Worm (Caenorhabditis elegans) whole organism, L4 larva: ENCODE results near the gene dnj-20.

Experiments used
- F10B5.3 ChIP-seq: sonication (generic microtip); optimal IDR thresholded peaks from 2 replicates; lab custom pipeline; 2016; ENCODE audit warnings: mild to moderate bottlenecking, missing genetic modification characterization, missing compliant biosample characterization
- R02D3.7 ChIP-seq: fragments of 150-350 bp; sonication (generic microtip); optimal IDR thresholded peaks from 3 replicates; lab custom pipeline; 2014; ENCODE audit warnings: missing biosample characterization, missing genetic modification characterization
- T26A8.4 ChIP-seq: fragments of 200-800 bp; sonication (Bioruptor generic); IDR thresholded peaks from 2 replicates; pipeline ENCODE4 v1.3.6; 2022; ENCODE audit warnings: missing genetic modification characterization, missing compliant biosample characterization
- Y75B8A.6 ChIP-seq: fragments of 200-800 bp; sonication (Bioruptor generic); IDR thresholded peaks from 2 replicates; pipeline ENCODE4 v1.3.6; 2022; ENCODE audit warnings: missing genetic modification reagents, missing genetic modification characterization, missing compliant biosample characterization
- ZK337.2 ChIP-seq: fragments of 200-800 bp; sonication (Bioruptor generic); IDR thresholded peaks from 2 replicates; pipeline ENCODE4 v1.3.6; 2022; ENCODE audit warnings: missing genetic modification reagents, missing genetic modification characterization, missing compliant biosample characterization
- aly-2 ChIP-seq: sonication (generic microtip); optimal IDR thresholded peaks from 2 replicates; lab custom pipeline; 2018; ENCODE audit warnings: missing biosample characterization, missing genetic modification characterization
- attf-4 ChIP-seq: sonication (generic microtip); optimal IDR thresholded peaks from 3 replicates; lab custom pipeline; 2017; ENCODE audit warnings: missing biosample characterization, missing genetic modification characterization
- ceh-28 ChIP-seq: fragments of 150-350 bp; optimal IDR thresholded peaks from 2 replicates; lab custom pipeline; 2014; ENCODE audit warnings: missing biosample characterization, missing genetic modification reagents, missing genetic modification characterization
- ceh-32 ChIP-seq: sonication (generic microtip); optimal IDR thresholded peaks from 2 replicates; lab custom pipeline; 2016; ENCODE audit warnings: mild to moderate bottlenecking, missing genetic modification characterization, missing compliant biosample characterization; ENCODE audit not compliant: poor library complexity
- ceh-44 ChIP-seq: fragments of 200-800 bp; sonication (Bioruptor generic); IDR thresholded peaks from 2 replicates; pipeline ENCODE4 v1.3.6; 2022; ENCODE audit warnings: missing genetic modification reagents, missing genetic modification characterization, missing compliant biosample characterization
- cey-2 ChIP-seq: sonication (generic microtip); optimal IDR thresholded peaks from 3 replicates; lab custom pipeline; 2017; ENCODE audit warnings: missing genetic modification characterization, mild to moderate bottlenecking, missing compliant biosample characterization, antibody characterized with exemption, borderline replicate concordance; ENCODE audit not compliant: insufficient read depth
- daf-12 ChIP-seq: fragments of 150-350 bp; optimal IDR thresholded peaks from 2 replicates; lab custom pipeline; 2014; ENCODE audit warnings: missing biosample characterization, missing genetic modification reagents, missing genetic modification characterization
- daf-16 ChIP-seq, 3 experiments: sonication (generic microtip); optimal IDR thresholded peaks; 2 replicates each; lab custom pipeline; 2016 to 2017; ENCODE audit warnings: missing genetic modification characterization in 3 of 3, missing genetic modification reagents in 3 of 3, mild to moderate bottlenecking in 2 of 3, missing compliant biosample characterization in 2 of 3, missing biosample characterization in 1 of 3, moderate library complexity in 1 of 3
- dmd-6 ChIP-seq: fragments of 200-800 bp; sonication (Bioruptor generic); IDR thresholded peaks from 2 replicates; pipeline ENCODE4 v1.3.6; 2022; ENCODE audit warnings: missing genetic modification reagents, missing genetic modification characterization, missing compliant biosample characterization
- dmd-8 ChIP-seq: fragments of 200-800 bp; sonication (Bioruptor generic); IDR thresholded peaks from 2 replicates; pipeline ENCODE4 v1.3.6; 2022; ENCODE audit warnings: missing genetic modification characterization, missing compliant biosample characterization
- dve-1 ChIP-seq: sonication (generic microtip); optimal IDR thresholded peaks from 2 replicates; lab custom pipeline; 2017; ENCODE audit warnings: antibody characterized with exemption, mild to moderate bottlenecking, missing genetic modification characterization, missing compliant biosample characterization; ENCODE audit not compliant: insufficient read depth
- egl-27 ChIP-seq: sonication (generic microtip); optimal IDR thresholded peaks from 3 replicates; lab custom pipeline; 2017; ENCODE audit warnings: missing biosample characterization, missing genetic modification reagents, missing genetic modification characterization
- egl-43 ChIP-seq: fragments of 200-800 bp; sonication (Bioruptor generic); IDR thresholded peaks from 2 replicates; pipeline ENCODE4 v1.3.6; 2022; ENCODE audit warnings: missing genetic modification reagents, missing genetic modification characterization, missing compliant biosample characterization
- fos-1 ChIP-seq: fragments of 150-350 bp; optimal IDR thresholded peaks from 2 replicates; lab custom pipeline; 2014; ENCODE audit warnings: missing biosample characterization, missing genetic modification characterization
- hlh-11 ChIP-seq: fragments of 200-800 bp; sonication (Bioruptor generic); optimal IDR thresholded peaks from 2 replicates; lab custom pipeline; 2018; ENCODE audit warnings: mild to moderate bottlenecking, missing genetic modification characterization, missing compliant biosample characterization
- hmg-1.1 ChIP-seq: fragments of 200-800 bp; sonication (Bioruptor generic); IDR thresholded peaks from 2 replicates; pipeline ENCODE4 v1.3.6; 2022; ENCODE audit warnings: missing genetic modification reagents, missing genetic modification characterization, missing compliant biosample characterization
- jun-1 ChIP-seq: fragments of 150-350 bp; optimal IDR thresholded peaks from 2 replicates; lab custom pipeline; 2014; ENCODE audit warnings: missing biosample characterization, missing genetic modification reagents, missing genetic modification characterization
- lim-7 ChIP-seq: fragments of 200-800 bp; sonication (Bioruptor generic); IDR thresholded peaks from 2 replicates; pipeline ENCODE4 v1.3.6; 2022; ENCODE audit warnings: missing genetic modification characterization, missing compliant biosample characterization
- lin-1 ChIP-seq: fragments of 200-800 bp; sonication (Bioruptor generic); IDR thresholded peaks from 2 replicates; pipeline ENCODE4 v1.3.6; 2022; ENCODE audit warnings: missing genetic modification reagents, missing genetic modification characterization, missing compliant biosample characterization
- lin-38 ChIP-seq: fragments of 200-800 bp; sonication (Bioruptor generic); IDR thresholded peaks from 2 replicates; pipeline ENCODE4 v1.3.6; 2022; ENCODE audit warnings: missing genetic modification reagents, missing genetic modification characterization, missing compliant biosample characterization
- mep-1 ChIP-seq: fragments of 150-350 bp; sonication (generic microtip); optimal IDR thresholded peaks from 3 replicates; lab custom pipeline; 2014; ENCODE audit warnings: missing biosample characterization, missing genetic modification characterization
- mxl-3 ChIP-seq: fragments of 200-800 bp; sonication (Bioruptor generic); optimal IDR thresholded peaks from 2 replicates; lab custom pipeline; 2018; ENCODE audit warnings: mild to moderate bottlenecking, missing genetic modification characterization, missing compliant biosample characterization
- nhr-10 ChIP-seq: fragments of 150-350 bp; optimal IDR thresholded peaks from 2 replicates; lab custom pipeline; 2014; ENCODE audit warnings: missing biosample characterization, missing genetic modification characterization
- nhr-25 ChIP-seq: sonication (generic microtip); optimal IDR thresholded peaks from 2 replicates; lab custom pipeline; 2017; ENCODE audit warnings: missing genetic modification characterization, mild to moderate bottlenecking, missing compliant biosample characterization, antibody characterized with exemption, moderate library complexity, borderline replicate concordance; ENCODE audit not compliant: insufficient read depth
- nhr-28 ChIP-seq: fragments of 150-350 bp; optimal IDR thresholded peaks from 2 replicates; lab custom pipeline; 2014; ENCODE audit warnings: missing biosample characterization, missing genetic modification characterization
- nhr-77 ChIP-seq: fragments of 150-350 bp; optimal IDR thresholded peaks from 2 replicates; lab custom pipeline; 2014; ENCODE audit warnings: missing biosample characterization, missing genetic modification characterization
- php-3 ChIP-seq: fragments of 200-800 bp; sonication (Bioruptor generic); IDR thresholded peaks from 2 replicates; pipeline ENCODE4 v1.3.6; 2022; ENCODE audit warnings: missing genetic modification reagents, missing genetic modification characterization, missing compliant biosample characterization
- pqm-1 ChIP-seq: sonication (generic microtip); optimal IDR thresholded peaks from 2 replicates; lab custom pipeline; 2017; ENCODE audit warnings: missing biosample characterization, missing genetic modification characterization
- set-16 ChIP-seq: fragments of 200-800 bp; sonication (Bioruptor generic); IDR thresholded peaks from 2 replicates; pipeline ENCODE4 v1.3.6; 2022; ENCODE audit warnings: missing genetic modification reagents, missing genetic modification characterization, missing compliant biosample characterization
- snpc-1.2 ChIP-seq: fragments of 200-800 bp; sonication (Bioruptor generic); IDR thresholded peaks from 2 replicates; pipeline ENCODE4 v1.3.6; 2022; ENCODE audit warnings: missing genetic modification reagents, missing genetic modification characterization, missing compliant biosample characterization
- spr-1 ChIP-seq: sonication (generic microtip); optimal IDR thresholded peaks from 2 replicates; lab custom pipeline; 2016; ENCODE audit warnings: mild to moderate bottlenecking, missing genetic modification characterization, missing compliant biosample characterization
- tra-1 ChIP-seq: fragments of 200-800 bp; sonication (Bioruptor generic); IDR thresholded peaks from 2 replicates; pipeline ENCODE4 v1.3.6; 2022; ENCODE audit warnings: missing genetic modification reagents, missing genetic modification characterization, missing compliant biosample characterization
- unc-130 ChIP-seq: sonication (generic microtip); optimal IDR thresholded peaks from 2 replicates; lab custom pipeline; 2016; ENCODE audit warnings: missing genetic modification reagents, missing genetic modification characterization, missing compliant biosample characterization
- unc-39 ChIP-seq: sonication (generic microtip); optimal IDR thresholded peaks from 2 replicates; lab custom pipeline; 2017; ENCODE audit warnings: missing biosample characterization, missing genetic modification characterization
- unc-62 ChIP-seq, 3 experiments: fragments of 150-350 bp in 1 of 3; sonication (generic microtip); optimal IDR thresholded peaks in 2 of 3; peaks in 1 of 3; 1 replicate in 1 of 3; 2 replicates in 2 of 3; lab custom pipeline; 2014 to 2017; ENCODE audit warnings: missing biosample characterization in 3 of 3, missing genetic modification characterization in 3 of 3, missing genetic modification reagents in 3 of 3, missing genotype in 1 of 3
- vab-7 ChIP-seq: fragments of 200-800 bp; sonication (Bioruptor generic); IDR thresholded peaks from 2 replicates; pipeline ENCODE4 v1.3.6; 2022; ENCODE audit warnings: missing genetic modification reagents, missing genetic modification characterization, missing compliant biosample characterization
- zip-11 ChIP-seq: fragments of 200-800 bp; sonication (Bioruptor generic); IDR thresholded peaks from 2 replicates; pipeline ENCODE4 v1.3.6; 2022; ENCODE audit warnings: missing genetic modification characterization, missing compliant biosample characterization
- ztf-11 ChIP-seq: fragments of 150-350 bp; optimal IDR thresholded peaks from 2 replicates; lab custom pipeline; 2014; ENCODE audit warnings: missing biosample characterization, missing genetic modification characterization

The dnj-20 gene

DNA sequence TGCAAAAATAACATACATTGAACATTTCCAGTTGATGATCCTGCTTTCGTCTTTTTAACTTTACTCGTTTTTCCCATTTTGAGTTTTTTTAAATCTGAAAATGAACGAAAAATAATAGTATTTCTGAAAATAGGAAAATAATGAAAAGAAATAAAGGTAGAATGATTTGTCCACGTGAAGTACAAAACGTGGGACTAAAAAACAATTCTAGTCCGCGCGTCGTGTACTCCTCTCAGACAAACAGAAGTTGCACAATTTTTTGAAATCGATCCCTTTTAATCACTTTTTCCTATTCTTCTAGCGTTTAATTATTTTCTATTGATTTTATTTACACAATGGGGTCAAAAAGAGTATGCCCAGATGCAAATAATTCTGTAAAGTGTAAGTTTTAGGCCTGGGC, 32.9 kb downstream of the dnj-20 start, which contains the start of the genes E02H1.1 and tag-124 (continued):
- TF ChIP-seq daf-12 (no peak), mxl-3 (GFP tag; lab: Kevin White, UChicago) (peak; percentile 32), dmd-8 (no peak), jun-1 (tag; lab: Kevin White, UChicago) (no peak), Y75B8A.6 (GFP tag; lab: Robert Waterston, UW) (no peak), hmg-1.1 (GFP tag; lab: Robert Waterston, UW) (peak; percentile 62), R02D3.7 (tag; lab: Kevin White, UChicago) (no peak), php-3 (GFP tag; lab: Robert Waterston, UW) (no peak), egl-27 (tag; lab: Kevin White, UChicago) (no peak), nhr-25 (tag; lab: Kevin White, UChicago) (no peak), nhr-77 (tag; lab: Kevin White, UChicago) (no peak), lin-38 (peak; percentile 62), vab-7 (GFP tag; lab: Robert Waterston, UW) (no peak), unc-62 (GFP tag; optimal IDR thresholded peaks at IDR 0.05 in 1 of 2; lab: Kevin White, UChicago) (no peak), unc-62 (tag; optimal IDR thresholded peaks at IDR 0.05; lab: Kevin White, UChicago) (no peak), unc-39 (tag; lab: Kevin White, UChicago) (no peak), ceh-32 (tag; lab: Kevin White, UChicago) (no peak), T26A8.4 (GFP tag; lab: Robert Waterston, UW) (no peak), fos-1 (tag; lab: Kevin White, UChicago) (no peak), unc-130 (GFP tag; lab: Kevin White, UChicago) (peak; percentile 84), snpc-1.2 (GFP tag; lab: Robert Waterston, UW) (no peak), lin-1 (GFP tag; lab: Robert Waterston, UW) (no peak)
- TF ChIP-seq, all 104 proteins: peak for 34

DNA sequence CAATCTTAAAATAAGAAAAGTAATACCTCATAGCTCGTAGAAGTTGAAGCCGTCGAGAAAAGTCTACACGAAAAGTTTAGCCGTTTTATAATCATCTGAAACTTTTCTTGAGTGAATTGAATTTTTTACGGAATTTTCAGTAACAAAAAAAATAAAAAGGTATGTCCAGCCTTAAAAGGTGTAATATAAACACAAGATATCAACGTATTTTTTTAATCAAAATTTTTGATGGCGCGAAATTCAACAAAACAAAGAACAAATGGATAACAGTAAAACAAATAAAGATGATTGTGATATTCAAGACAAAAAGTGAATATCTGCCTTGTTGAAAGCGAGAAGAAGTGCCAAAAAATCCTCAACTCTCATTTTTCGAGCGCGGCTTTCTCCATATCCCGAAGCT, 34.3 kb downstream of the dnj-20 start, which contains the start of gene eral-1:
Gene eral-1 (minus strand): TSS at position 101 of the 400 bp plus-strand sequence.
- no peak for TF ChIP-seq spr-1 (tag; lab: Kevin White, UChicago)
- TF ChIP-seq nhr-25 (tag; lab: Kevin White, UChicago), result no peak
- TF ChIP-seq ZK337.2 (GFP tag; lab: Robert Waterston, UW), result no peak
- TF ChIP-seq mep-1 (tag; lab: Kevin White, UChicago), result no peak
- TF ChIP-seq tra-1 (GFP tag; lab: Robert Waterston, UW), result no peak
- TF ChIP-seq hmg-1.1 (GFP tag; lab: Robert Waterston, UW), result no peak
- TF ChIP-seq F10B5.3 (tag; lab: Kevin White, UChicago), result no peak
- no peak for TF ChIP-seq dve-1 (tag; lab: Kevin White, UChicago)
- no peak for TF ChIP-seq daf-12
- TF ChIP-seq cey-2, result no peak
- TF ChIP-seq pqm-1 (tag; lab: Kevin White, UChicago), result no peak
- no peak for TF ChIP-seq ztf-11
- no peak for TF ChIP-seq lim-7 (GFP tag; lab: Robert Waterston, UW)

DNA sequence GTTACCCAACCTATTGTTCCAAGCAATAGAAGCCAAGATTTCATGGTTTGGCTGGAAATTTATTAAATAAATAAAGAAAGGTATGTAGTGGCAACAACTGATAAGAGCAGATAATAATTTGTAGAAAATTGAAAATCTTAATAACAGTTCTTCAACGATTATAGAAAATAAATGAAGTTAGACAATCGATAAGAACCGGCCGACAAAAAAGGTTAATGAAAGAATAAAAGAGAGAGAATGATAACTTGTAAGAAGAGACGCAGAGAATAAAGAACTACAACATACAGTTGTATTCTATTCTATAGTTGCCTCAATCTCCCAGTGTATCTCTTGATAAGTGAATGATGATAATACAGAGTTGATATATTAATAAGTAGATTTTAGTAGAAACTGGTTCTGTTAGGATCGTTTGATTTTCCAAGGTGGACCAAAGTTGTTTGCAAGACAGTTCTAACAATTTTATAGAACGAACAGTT, 37.2 kb downstream of the dnj-20 start, which contains the start of gene ugt-58:
Gene ugt-58 (minus strand): TSS at position 51 of the 476 bp plus-strand sequence.
- no peak for TF ChIP-seq egl-43 (GFP tag; lab: Robert Waterston, UW)
- TF ChIP-seq snpc-1.2 (GFP tag; lab: Robert Waterston, UW), result no peak
- no peak for TF ChIP-seq ceh-44 (GFP tag; lab: Robert Waterston, UW)
- TF ChIP-seq zip-11, result no peak
- no peak for TF ChIP-seq unc-39 (tag; lab: Kevin White, UChicago)
- TF ChIP-seq cey-2, result peak; percentile 43
- no peak for TF ChIP-seq dmd-6
- TF ChIP-seq hlh-11 (tag; lab: Kevin White, UChicago), result peak; percentile 35
- no peak for TF ChIP-seq ceh-28
- TF ChIP-seq daf-12, result no peak
- no peak for TF ChIP-seq daf-16 (GFP tag; optimal IDR thresholded peaks at IDR 0.05; lab: Kevin White, UChicago)
- TF ChIP-seq daf-16 (tag; optimal IDR thresholded peaks at IDR 0.05; lab: Kevin White, UChicago), result peak; percentile 60
- no peak for TF ChIP-seq set-16 (GFP tag; lab: Robert Waterston, UW)
- peak; percentile 100 for TF ChIP-seq nhr-28 (tag; lab: Kevin White, UChicago)
- TF ChIP-seq aly-2 (tag; lab: Kevin White, UChicago), result no peak
- TF ChIP-seq dve-1 (tag; lab: Kevin White, UChicago), result peak; percentile 66
- no peak for TF ChIP-seq attf-4 (tag; lab: Kevin White, UChicago)
- TF ChIP-seq jun-1 (tag; lab: Kevin White, UChicago), result no peak
- TF ChIP-seq unc-62 (GFP tag; optimal IDR thresholded peaks at IDR 0.05 in 1 of 2; lab: Kevin White, UChicago), result no peak
- no peak for TF ChIP-seq unc-62 (tag; optimal IDR thresholded peaks at IDR 0.05; lab: Kevin White, UChicago)
- TF ChIP-seq nhr-10, result peak; percentile 8
- TF ChIP-seq, all 104 proteins: peak for 6
